Fruit fly (Drosophila melanogaster): ENCODE data around the gene p38c.

The p38c gene

DNA sequence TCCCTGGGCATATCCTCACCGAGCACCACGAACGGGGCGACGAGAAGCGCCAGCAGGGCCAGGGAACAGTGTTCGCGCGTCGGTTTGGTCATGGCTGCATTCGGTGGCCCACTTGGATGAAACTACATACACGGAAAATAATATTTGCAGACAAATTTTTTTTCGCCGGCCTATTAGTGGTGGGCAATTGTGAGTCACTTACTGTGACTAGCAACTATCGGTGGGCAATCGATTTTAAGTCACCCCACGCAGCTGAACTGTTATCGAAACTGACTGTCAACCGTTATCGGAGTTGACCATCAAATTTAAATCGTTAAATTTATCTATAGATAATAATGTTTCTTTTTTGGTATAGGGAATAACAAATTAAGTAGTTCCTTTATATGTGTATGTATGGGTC, 19.4 kb upstream of the p38c start, which contains the start of gene CG5510 (continued):
- TF ChIP-seq lbe (GFP tag; optimal IDR thresholded peaks at IDR 0.05) (no peak), CG10959 (GFP tag; IDR thresholded peaks at IDR 0.05) (no peak), CG2678 (tag; optimal IDR thresholded peaks at IDR 0.05) (no peak), CG14860 (GFP tag; IDR thresholded peaks at IDR 0.05; ENCODE audit: partially characterized antibody) (peak; percentile 96), al (GFP tag; IDR thresholded peaks at IDR 0.05) (no peak), Lhr (GFP tag; optimal IDR thresholded peaks at IDR 0.05) (peak; percentile 51), jumu (GFP tag; optimal IDR thresholded peaks at IDR 0.05) (peak; percentile 51), Hand (GFP tag; optimal IDR thresholded peaks at IDR 0.05) (no peak), BtbVII (GFP tag; optimal IDR thresholded peaks at IDR 0.05) (no peak), Gsc (GFP tag; IDR thresholded peaks at IDR 0.05) (no peak), CG14050 (GFP tag; IDR thresholded peaks at IDR 0.05) (no peak), CG5180 (GFP tag; optimal IDR thresholded peaks at IDR 0.05) (no peak), tll (GFP tag; optimal IDR thresholded peaks at IDR 0.05) (no peak), CG6683 (GFP tag; optimal IDR thresholded peaks at IDR 0.05) (no peak), NC2α (GFP tag; optimal IDR thresholded peaks at IDR 0.05) (no peak), maf-S (GFP tag; optimal IDR thresholded peaks at IDR 0.05) (peak; percentile 16), sisA (GFP tag; IDR thresholded peaks at IDR 0.05) (peak; percentile 59), E2f1 (GFP tag; IDR thresholded peaks at IDR 0.05) (no peak), CG11398 (GFP tag; optimal IDR thresholded peaks at IDR 0.05) (no peak), CG9727 (GFP tag; optimal IDR thresholded peaks at IDR 0.05) (no peak), ase (GFP tag; IDR thresholded peaks at IDR 0.05) (0 out of 3 replicates have a peak, but pooled peaks have one; percentile 21), Hr3 (GFP tag; optimal IDR thresholded peaks at IDR 0.05) (peak; percentile 47), ci (GFP tag; IDR thresholded peaks at IDR 0.05) (peak; percentile 71; the same call in 2 of the 3 replicates), Usf (GFP tag; optimal IDR thresholded peaks at IDR 0.05) (no peak), seq (GFP tag; IDR thresholded peaks at IDR 0.05) (no peak), CG30403 (GFP tag; optimal IDR thresholded peaks at IDR 0.05) (peak; percentile 56), CG12769 (tag; optimal IDR thresholded peaks at IDR 0.05) (peak; percentile 56), gcm (GFP tag; optimal IDR thresholded peaks at IDR 0.05) (no peak), Dref (GFP tag; IDR thresholded peaks at IDR 0.05) (peak; percentile 100), tx (GFP tag; optimal IDR thresholded peaks at IDR 0.05) (peak; percentile 48), chif (GFP tag; optimal IDR thresholded peaks at IDR 0.05) (peak; percentile 13 to 48), CG9876 (GFP tag; optimal IDR thresholded peaks at IDR 0.05) (peak; percentile 3), CG34422 (GFP tag; IDR thresholded peaks at IDR 0.05) (peak; percentile 93), HmgZ (tag; optimal IDR thresholded peaks at IDR 0.05) (peak; percentile 86), chn (GFP tag; optimal IDR thresholded peaks at IDR 0.05) (peak; percentile 62), ems (GFP tag; optimal IDR thresholded peaks at IDR 0.05) (peak; percentile 71), Sry-β (GFP tag; optimal IDR thresholded peaks at IDR 0.05) (peak; percentile 29), Pdp1 (GFP tag; optimal IDR thresholded peaks at IDR 0.05) (peak; percentile 58 to 61), CG8359 (GFP tag; optimal IDR thresholded peaks at IDR 0.05; ENCODE audit: borderline replicate concordance) (no peak), Doc3 (GFP tag; IDR thresholded peaks at IDR 0.05; ENCODE audit: partially characterized antibody) (peak; percentile 97), en (GFP tag; optimal IDR thresholded peaks at IDR 0.05) (peak; percentile 12), HLH4C (GFP tag; IDR thresholded peaks at IDR 0.05; ENCODE audit: partially characterized antibody) (peak; percentile 98), CG15514 (GFP tag; optimal IDR thresholded peaks at IDR 0.05) (peak; percentile 88), sim (GFP tag; IDR thresholded peaks at IDR 0.05) (no peak), Drgx (GFP tag; IDR thresholded peaks at IDR 0.05) (0 out of 2 replicates have a peak, but pooled peaks have one; percentile 11), luna (GFP tag; optimal IDR thresholded peaks at IDR 0.05) (no peak), CG7987 (GFP tag; optimal IDR thresholded peaks at IDR 0.05) (peak; percentile 48), CG4730 (GFP tag; IDR thresholded peaks at IDR 0.05) (no peak), crol (GFP tag; IDR thresholded peaks at IDR 0.05) (no peak), CG9817 (tag; optimal IDR thresholded peaks at IDR 0.05) (peak; percentile 56), CG17568 (GFP tag; optimal IDR thresholded peaks at IDR 0.05) (no peak)

Measured in whole organism, embryonic.